Worm (Caenorhabditis elegans): ENCODE data around the gene T05A7.12.

- TF ChIP-seq pes-1 (GFP tag; IDR thresholded peaks at IDR 0.05) (no peak), ama-1 (optimal IDR thresholded peaks at IDR 0.05) (no peak), tbx-37 (GFP tag; conservative IDR thresholded peaks at IDR 0.05) (no peak), ceh-13 (GFP tag; optimal IDR thresholded peaks at IDR 0.05) (no peak)
Measured at ce11 chrII:4650072-4650471, 13.0 kb downstream of the T05A7.12 start.
